Worm (Caenorhabditis elegans) whole organism, L2 larva: ENCODE results near the gene ZK1307.7.

Experiments used
- ceh-82 ChIP-seq: fragments of 150-350 bp; optimal IDR thresholded peaks from 2 replicates; lab custom pipeline; 2014; ENCODE audit warnings: missing biosample characterization, missing genetic modification characterization
- nhr-10 ChIP-seq: sonication (generic microtip); optimal IDR thresholded peaks from 2 replicates; lab custom pipeline; 2017; ENCODE audit warnings: missing biosample characterization, missing genetic modification characterization

- no peak for TF ChIP-seq ceh-82 (tag; lab: Kevin White, UChicago)
- no peak for TF ChIP-seq nhr-10
Measured at ce11 chrII:9607137-9607536, 29.3 kb upstream of the ZK1307.7 start.
